Worm (Caenorhabditis elegans) whole organism, late embryonic: ENCODE results near the gene srx-92.
A peak's percentile ranks its signal among the peaks of the same experiment; 100 is the strongest.

Experiments
- F13H6.1 ChIP-seq: sonication (generic microtip); optimal IDR thresholded peaks from 2 replicates; lab custom pipeline; 2016; ENCODE audit warnings: missing genetic modification characterization, missing compliant biosample characterization
- K02D7.2 ChIP-seq: sonication (generic microtip); optimal IDR thresholded peaks from 2 replicates; lab custom pipeline; 2017; ENCODE audit warnings: mild to moderate bottlenecking, missing genetic modification characterization, missing compliant biosample characterization
- K09A11.1 ChIP-seq: sonication (generic microtip); optimal IDR thresholded peaks from 2 replicates; lab custom pipeline; 2017; ENCODE audit warnings: antibody characterized with exemption, mild to moderate bottlenecking, missing genetic modification characterization, missing compliant biosample characterization; ENCODE audit not compliant: insufficient read depth
- T23F11.4 ChIP-seq: fragments of 200-800 bp; sonication (Bioruptor generic); optimal IDR thresholded peaks from 2 replicates; lab custom pipeline; 2018; ENCODE audit warnings: mild to moderate bottlenecking, missing genetic modification characterization, missing compliant biosample characterization
- ceh-18 ChIP-seq: sonication (generic microtip); optimal IDR thresholded peaks from 2 replicates; lab custom pipeline; 2016; ENCODE audit warnings: missing genetic modification characterization, missing compliant biosample characterization
- ceh-19 ChIP-seq: fragments of 200-800 bp; sonication (Bioruptor generic); optimal IDR thresholded peaks from 2 replicates; lab custom pipeline; 2018; ENCODE audit warnings: mild to moderate bottlenecking, missing genetic modification characterization, missing compliant biosample characterization
- ceh-2 ChIP-seq: sonication (generic microtip); optimal IDR thresholded peaks from 2 replicates; lab custom pipeline; 2016; ENCODE audit warnings: missing genotype, missing genetic modification characterization, missing compliant biosample characterization
- ceh-24 ChIP-seq: sonication (generic microtip); optimal IDR thresholded peaks from 2 replicates; lab custom pipeline; 2016; ENCODE audit warnings: mild to moderate bottlenecking, missing genetic modification characterization, missing compliant biosample characterization
- ceh-30 ChIP-seq: fragments of 150-350 bp; optimal IDR thresholded peaks from 2 replicates; lab custom pipeline; 2014; ENCODE audit warnings: missing biosample characterization, missing genetic modification characterization
- ceh-45 ChIP-seq: fragments of 200-800 bp; sonication (Bioruptor generic); IDR thresholded peaks from 2 replicates; pipeline ENCODE4 v1.3.6; 2022; ENCODE audit warnings: missing genetic modification reagents, missing genetic modification characterization, missing compliant biosample characterization
- ceh-48 ChIP-seq: sonication (generic microtip); optimal IDR thresholded peaks from 2 replicates; lab custom pipeline; 2016; ENCODE audit warnings: missing genetic modification characterization, inconsistent platforms, missing compliant biosample characterization
- che-1 ChIP-seq: sonication (generic microtip); optimal IDR thresholded peaks from 2 replicates; lab custom pipeline; 2016; ENCODE audit warnings: mild to moderate bottlenecking, missing genetic modification characterization, missing compliant biosample characterization
- dmd-4 ChIP-seq: sonication (generic microtip); optimal IDR thresholded peaks from 2 replicates; lab custom pipeline; 2016; ENCODE audit warnings: borderline replicate concordance, missing genetic modification characterization, missing compliant biosample characterization
- dve-1 ChIP-seq: sonication (generic microtip); optimal IDR thresholded peaks from 2 replicates; lab custom pipeline; 2017; ENCODE audit warnings: antibody characterized with exemption, mild to moderate bottlenecking, missing genetic modification characterization, missing compliant biosample characterization
- elt-2 ChIP-seq: sonication (generic microtip); optimal IDR thresholded peaks from 2 replicates; lab custom pipeline; 2016; ENCODE audit warnings: missing genetic modification reagents, missing genetic modification characterization, missing compliant biosample characterization
- eyg-1 ChIP-seq: sonication (generic microtip); optimal IDR thresholded peaks from 2 replicates; lab custom pipeline; 2016; ENCODE audit warnings: missing genotype, missing genetic modification characterization, missing compliant biosample characterization
- fax-1 ChIP-seq: sonication (generic microtip); optimal IDR thresholded peaks from 2 replicates; lab custom pipeline; 2016; ENCODE audit warnings: missing genotype, missing genetic modification characterization, missing compliant biosample characterization
- fkh-10 ChIP-seq: fragments of 150-350 bp; optimal IDR thresholded peaks from 2 replicates; lab custom pipeline; 2014; ENCODE audit warnings: missing biosample characterization, missing genetic modification reagents, missing genetic modification characterization
- hlh-8 ChIP-seq: sonication (generic microtip); optimal IDR thresholded peaks from 2 replicates; lab custom pipeline; 2016; ENCODE audit warnings: missing genotype, missing genetic modification characterization, missing compliant biosample characterization
- nhr-11 ChIP-seq: fragments of 150-350 bp; optimal IDR thresholded peaks from 2 replicates; lab custom pipeline; 2014; ENCODE audit warnings: missing biosample characterization, missing genetic modification characterization
- nhr-232 ChIP-seq: sonication (generic microtip); optimal IDR thresholded peaks from 2 replicates; lab custom pipeline; 2016; ENCODE audit warnings: missing genetic modification characterization, missing compliant biosample characterization
- npax-4 ChIP-seq: sonication (generic microtip); optimal IDR thresholded peaks from 2 replicates; lab custom pipeline; 2016; ENCODE audit warnings: missing genetic modification characterization, missing compliant biosample characterization
- pag-3 ChIP-seq: sonication (generic microtip); optimal IDR thresholded peaks from 2 replicates; lab custom pipeline; 2016; ENCODE audit warnings: missing compliant biosample characterization, missing genetic modification characterization, borderline replicate concordance
- pat-9 ChIP-seq: fragments of 200-800 bp; sonication (Bioruptor generic); optimal IDR thresholded peaks from 2 replicates; lab custom pipeline; 2018; ENCODE audit warnings: mild to moderate bottlenecking, missing genetic modification characterization, moderate library complexity, missing compliant biosample characterization
- pha-2 ChIP-seq: sonication (generic microtip); optimal IDR thresholded peaks from 2 replicates; lab custom pipeline; 2017; ENCODE audit warnings: mild to moderate bottlenecking, missing genetic modification characterization, missing compliant biosample characterization
- pha-4 ChIP-seq: fragments of 150-350 bp; optimal IDR thresholded peaks from 2 replicates; lab custom pipeline; 2018; ENCODE audit warnings: missing biosample characterization, missing genetic modification reagents, missing genetic modification characterization
- pqm-1 ChIP-seq: sonication (generic microtip); optimal IDR thresholded peaks from 2 replicates; lab custom pipeline; 2016; ENCODE audit warnings: missing genetic modification characterization, missing compliant biosample characterization
- rnt-1 ChIP-seq: sonication (generic microtip); optimal IDR thresholded peaks from 2 replicates; lab custom pipeline; 2016; ENCODE audit warnings: missing genetic modification characterization, missing compliant biosample characterization
- sox-4 ChIP-seq: sonication (generic microtip); optimal IDR thresholded peaks from 2 replicates; lab custom pipeline; 2017; ENCODE audit warnings: mild to moderate bottlenecking, missing genetic modification characterization, inconsistent platforms, missing compliant biosample characterization
- tbx-2 ChIP-seq: sonication (generic microtip); optimal IDR thresholded peaks from 2 replicates; lab custom pipeline; 2016; ENCODE audit warnings: missing genetic modification characterization, missing compliant biosample characterization
- tbx-7 ChIP-seq: sonication (generic microtip); optimal IDR thresholded peaks from 2 replicates; lab custom pipeline; 2016; ENCODE audit warnings: missing genotype, missing genetic modification characterization, missing compliant biosample characterization
- ttx-3 ChIP-seq: sonication (generic microtip); optimal IDR thresholded peaks from 2 replicates; lab custom pipeline; 2016; ENCODE audit warnings: missing genetic modification reagents, missing genetic modification characterization, missing compliant biosample characterization
- unc-3 ChIP-seq, 2 experiments: fragments of 200-800 bp in 1 of 2; sonication (Bioruptor generic) in 1 of 2; sonication (generic microtip) in 1 of 2; conservative IDR thresholded peaks in 1 of 2; optimal IDR thresholded peaks in 1 of 2; 2 replicates each; pipeline versions ENCODE4 v1.3.6 to Lab custom; 2016 to 2022; ENCODE audit warnings: missing compliant biosample characterization in 2 of 2, missing genetic modification characterization in 2 of 2, missing genetic modification reagents in 1 of 2
- unc-55 ChIP-seq: sonication (generic microtip); optimal IDR thresholded peaks from 2 replicates; lab custom pipeline; 2017; ENCODE audit warnings: missing biosample characterization, missing genetic modification reagents, missing genetic modification characterization
- ztf-16 ChIP-seq: sonication (generic microtip); optimal IDR thresholded peaks from 2 replicates; lab custom pipeline; 2017; ENCODE audit warnings: missing genetic modification characterization, missing compliant biosample characterization

srx-92 gene

ce11 chrV:7364059-7364458 lies 38.9 kb upstream of the srx-92 start, which contains the start of gene cyp-35A2:
TSS of gene cyp-35A2 (minus strand) at chrV:7364182.
- TF ChIP-seq elt-2 (peak; percentile 64), ceh-45 (no peak)

DNA sequence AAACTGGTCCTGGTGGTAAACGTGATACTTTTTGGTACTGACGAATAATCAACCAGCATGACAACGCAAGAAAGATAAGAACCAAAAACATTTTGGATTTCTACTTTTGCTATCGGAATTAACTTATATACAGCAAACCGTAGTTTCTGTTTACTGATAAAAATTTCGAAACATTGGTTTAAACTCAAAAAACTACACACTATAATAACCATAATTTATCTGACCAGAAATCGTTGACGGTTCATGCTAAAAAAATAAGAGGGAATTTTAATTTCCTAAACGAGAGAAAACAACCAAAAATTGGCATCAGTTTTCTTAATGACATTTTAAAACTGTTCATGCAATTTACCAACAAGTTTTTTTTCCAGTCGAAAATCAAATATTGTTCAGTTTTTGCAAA lies 36.5 kb upstream of the srx-92 start, which contains the start of gene cyp-35A1:
cyp-35A1 (minus strand) TSS at position 101 of the 400 bp plus-strand sequence.
- TF ChIP-seq ceh-48 (tag; lab: Kevin White, UChicago), result no peak
- no peak for TF ChIP-seq dve-1 (tag; lab: Kevin White, UChicago)
- TF ChIP-seq ceh-24 (tag; lab: Kevin White, UChicago), result no peak
- TF ChIP-seq dmd-4 (tag; lab: Kevin White, UChicago), result no peak
- TF ChIP-seq sox-4 (tag; lab: Kevin White, UChicago), result no peak
- TF ChIP-seq elt-2, result no peak
- no peak for TF ChIP-seq ceh-30 (tag; lab: Kevin White, UChicago)
- no peak for TF ChIP-seq K02D7.2 (tag; lab: Kevin White, UChicago)
- no peak for TF ChIP-seq tbx-2 (tag; lab: Kevin White, UChicago)
- TF ChIP-seq ceh-18 (tag; lab: Kevin White, UChicago), result no peak
- no peak for TF ChIP-seq nhr-232 (tag; lab: Kevin White, UChicago)
- TF ChIP-seq unc-3 (GFP tag; conservative IDR thresholded peaks at IDR 0.05; lab: Robert Waterston, UW), result no peak
- no peak for TF ChIP-seq unc-3 (tag; optimal IDR thresholded peaks at IDR 0.05; lab: Kevin White, UChicago)
- no peak for TF ChIP-seq pha-2
- TF ChIP-seq tbx-7 (tag; lab: Kevin White, UChicago), result no peak
- no peak for TF ChIP-seq npax-4 (tag; lab: Kevin White, UChicago)
- no peak for TF ChIP-seq F13H6.1 (tag; lab: Kevin White, UChicago)
- TF ChIP-seq pat-9 (tag; lab: Kevin White, UChicago), result no peak
- no peak for TF ChIP-seq eyg-1 (tag; lab: Kevin White, UChicago)
- TF ChIP-seq ztf-16 (tag; lab: Kevin White, UChicago), result no peak
- TF ChIP-seq, all 69 proteins: peak for 0

- TF ChIP-seq ttx-3 (tag; lab: Kevin White, UChicago) (no peak), hlh-8 (no peak), sox-4 (tag; lab: Kevin White, UChicago) (no peak), pqm-1 (no peak), pat-9 (tag; lab: Kevin White, UChicago) (no peak), pag-3 (tag; lab: Kevin White, UChicago) (no peak), T23F11.4 (GFP tag; lab: Kevin White, UChicago) (no peak), ceh-19 (GFP tag; lab: Kevin White, UChicago) (no peak), ceh-2 (no peak), dmd-4 (tag; lab: Kevin White, UChicago) (no peak)
Measured at ce11 chrV:7357132-7357531, 31.9 kb upstream of the srx-92 start, which contains the start of gene C03G6.6. TSS of gene C03G6.6 (plus strand) at chrV:7357432.

DNA sequence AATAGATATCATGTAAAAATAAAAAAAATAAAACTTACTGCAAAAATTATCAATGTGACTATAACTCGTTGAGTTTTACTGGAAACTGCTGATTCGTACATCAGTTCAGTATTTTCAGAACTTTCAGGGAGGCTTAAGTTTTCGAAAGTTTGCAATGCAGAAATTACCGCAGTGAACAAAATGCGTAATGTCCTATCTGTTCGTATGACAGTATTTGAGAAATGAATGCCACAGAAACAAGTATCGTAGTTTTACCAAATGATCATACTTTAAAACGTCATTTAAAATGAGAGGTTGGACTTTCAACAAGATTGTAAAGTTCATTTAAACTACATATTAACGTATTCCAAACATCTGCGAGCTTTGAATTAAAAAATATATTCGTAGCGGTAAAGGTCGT lies 31.5 kb upstream of the srx-92 start, which contains the start of gene C03G6.21:
C03G6.21 (minus strand) TSS at position 101 of the 400 bp plus-strand sequence.
- TF ChIP-seq fax-1 (no peak), K09A11.1 (tag; lab: Kevin White, UChicago) (no peak), nhr-232 (tag; lab: Kevin White, UChicago) (no peak), unc-55 (GFP tag; lab: Kevin White, UChicago) (no peak), nhr-11 (tag; lab: Kevin White, UChicago) (no peak), che-1 (tag; lab: Kevin White, UChicago) (no peak), fkh-10 (no peak), dmd-4 (tag; lab: Kevin White, UChicago) (no peak), ceh-19 (GFP tag; lab: Kevin White, UChicago) (no peak), pha-4 (tag; lab: Kevin White, UChicago) (no peak), rnt-1 (tag; lab: Kevin White, UChicago) (no peak), ztf-16 (tag; lab: Kevin White, UChicago) (no peak)
